Worm (Caenorhabditis elegans) whole organism, L1 larva: ENCODE measurements around the gene F09F9.2.

Source experiments
- C16A3.4 ChIP-seq: fragments of 150-350 bp; optimal IDR thresholded peaks from 2 replicates; lab custom pipeline; 2014; ENCODE audit warnings: missing biosample characterization, missing genetic modification characterization
- C34B4.2 ChIP-seq: sonication (generic microtip); optimal IDR thresholded peaks from 2 replicates; lab custom pipeline; 2017; ENCODE audit warnings: mild to moderate bottlenecking, missing genetic modification characterization, missing compliant biosample characterization
- F16B12.6 ChIP-seq: fragments of 150-350 bp; optimal IDR thresholded peaks from 2 replicates; lab custom pipeline; 2014; ENCODE audit warnings: missing biosample characterization, missing genetic modification characterization
- Y116A8C.19 ChIP-seq: sonication (generic microtip); optimal IDR thresholded peaks from 2 replicates; lab custom pipeline; 2016; ENCODE audit warnings: missing compliant biosample characterization, missing genetic modification characterization, borderline replicate concordance
- alr-1 ChIP-seq: fragments of 200-800 bp; sonication (Bioruptor generic); optimal IDR thresholded peaks from 2 replicates; lab custom pipeline; 2018; ENCODE audit warnings: borderline replicate concordance, mild to moderate bottlenecking, missing genetic modification characterization, missing compliant biosample characterization
- aly-2 ChIP-seq: fragments of 150-350 bp; optimal IDR thresholded peaks from 2 replicates; lab custom pipeline; 2014; ENCODE audit warnings: missing biosample characterization, missing genetic modification characterization
- ceh-82 ChIP-seq, 3 experiments: fragments of 150-350 bp in 1 of 3; sonication (generic microtip) in 2 of 3; optimal IDR thresholded peaks; 2 replicates each; lab custom pipeline; 2014 to 2017; ENCODE audit warnings: missing biosample characterization in 3 of 3, missing genetic modification characterization in 3 of 3
- ceh-88 ChIP-seq: fragments of 200-800 bp; sonication (Bioruptor generic); IDR thresholded peaks from 2 replicates; pipeline ENCODE4 v1.3.6; 2022; ENCODE audit warnings: missing genetic modification characterization, missing compliant biosample characterization
- ceh-90 ChIP-seq: sonication (generic microtip); optimal IDR thresholded peaks from 2 replicates; lab custom pipeline; 2016; ENCODE audit warnings: missing genetic modification characterization, missing compliant biosample characterization
- ces-1 ChIP-seq: fragments of 150-350 bp; optimal IDR thresholded peaks from 2 replicates; lab custom pipeline; 2014; ENCODE audit warnings: missing biosample characterization, missing genetic modification reagents, missing genetic modification characterization
- dpl-1 ChIP-seq, 3 experiments: fragments of 150-350 bp in 2 of 3; sonication (generic microtip) in 1 of 3; optimal IDR thresholded peaks; 2 replicates each; lab custom pipeline; 2014 to 2017; ENCODE audit warnings: missing biosample characterization in 3 of 3, missing genetic modification characterization in 3 of 3, missing genetic modification reagents in 3 of 3
- efl-1 ChIP-seq, 4 experiments: fragments of 150-350 bp; optimal IDR thresholded peaks in 3 of 4; peaks in 1 of 4; 1 replicate in 1 of 4; 2 replicates in 3 of 4; lab custom pipeline; 2014; ENCODE audit warnings: missing biosample characterization in 2 of 4, missing genetic modification characterization in 2 of 4, missing genetic modification reagents in 2 of 4
- egl-13 ChIP-seq: sonication (generic microtip); optimal IDR thresholded peaks from 2 replicates; lab custom pipeline; 2016; ENCODE audit warnings: missing genotype, missing genetic modification reagents, missing genetic modification characterization, missing compliant biosample characterization
- egl-27 ChIP-seq, 2 experiments: fragments of 150-350 bp in 1 of 2; sonication (generic microtip); optimal IDR thresholded peaks; 3 replicates each; lab custom pipeline; 2017 to 2018; ENCODE audit warnings: missing biosample characterization in 2 of 2, missing genetic modification characterization in 2 of 2, missing genetic modification reagents in 2 of 2
- elt-3 ChIP-seq, 6 experiments: fragments of 150-350 bp in 1 of 6; sonication (generic microtip); optimal IDR thresholded peaks; 2 replicates each; lab custom pipeline; 2017 to 2018; ENCODE audit warnings: missing biosample characterization in 6 of 6, missing genetic modification characterization in 6 of 6, inconsistent platforms in 1 of 6
- ets-5 ChIP-seq: fragments of 200-800 bp; sonication (Bioruptor generic); IDR thresholded peaks from 2 replicates; pipeline ENCODE4 v1.3.6; 2022; ENCODE audit warnings: missing genetic modification characterization, missing compliant biosample characterization
- fkh-4 ChIP-seq: sonication (generic microtip); optimal IDR thresholded peaks from 2 replicates; lab custom pipeline; 2016; ENCODE audit warnings: missing compliant biosample characterization, missing genetic modification characterization, borderline replicate concordance
- fkh-8 ChIP-seq: sonication (generic microtip); optimal IDR thresholded peaks from 2 replicates; lab custom pipeline; 2016; ENCODE audit warnings: mild to moderate bottlenecking, missing genetic modification characterization, missing compliant biosample characterization
- fos-1 ChIP-seq: fragments of 150-350 bp; optimal IDR thresholded peaks from 2 replicates; lab custom pipeline; 2014; ENCODE audit warnings: missing biosample characterization, missing genetic modification characterization
- hlh-4 ChIP-seq: sonication (generic microtip); optimal IDR thresholded peaks from 2 replicates; lab custom pipeline; 2016; ENCODE audit warnings: mild to moderate bottlenecking, missing genetic modification characterization, missing compliant biosample characterization
- irx-1 ChIP-seq: sonication (generic microtip); optimal IDR thresholded peaks from 2 replicates; lab custom pipeline; 2016; ENCODE audit warnings: missing genetic modification characterization, missing compliant biosample characterization
- isw-1 ChIP-seq: fragments of 200-800 bp; sonication (Bioruptor generic); IDR thresholded peaks from 2 replicates; pipeline ENCODE4 v1.3.6; 2022; ENCODE audit warnings: missing genetic modification characterization, missing compliant biosample characterization
- jun-1 ChIP-seq: fragments of 150-350 bp; optimal IDR thresholded peaks from 2 replicates; lab custom pipeline; 2014; ENCODE audit warnings: missing biosample characterization, missing genetic modification reagents, missing genetic modification characterization
- lin-14 ChIP-seq: fragments of 200-800 bp; sonication (Bioruptor generic); optimal IDR thresholded peaks from 2 replicates; lab custom pipeline; 2018; ENCODE audit warnings: mild to moderate bottlenecking, missing genetic modification characterization, moderate library complexity, missing compliant biosample characterization
- mdl-1 ChIP-seq, 2 experiments: fragments of 150-350 bp; optimal IDR thresholded peaks; 2 replicates each; lab custom pipeline; 2014 to 2017; ENCODE audit warnings: missing biosample characterization in 2 of 2, missing genetic modification characterization in 2 of 2, inconsistent platforms in 1 of 2
- nhr-11 ChIP-seq: fragments of 150-350 bp; optimal IDR thresholded peaks from 2 replicates; lab custom pipeline; 2014; ENCODE audit warnings: missing biosample characterization, missing genetic modification characterization
- nhr-12 ChIP-seq: sonication (generic microtip); optimal IDR thresholded peaks from 2 replicates; lab custom pipeline; 2017; ENCODE audit warnings: missing biosample characterization, missing genetic modification characterization
- nhr-19 ChIP-seq: fragments of 200-800 bp; sonication (Bioruptor generic); conservative IDR thresholded peaks from 2 replicates; pipeline ENCODE4 v1.3.6; 2022; ENCODE audit warnings: missing genetic modification characterization, missing compliant biosample characterization
- nhr-20 ChIP-seq: sonication (generic microtip); optimal IDR thresholded peaks from 2 replicates; lab custom pipeline; 2016; ENCODE audit warnings: mild to moderate bottlenecking, missing genetic modification characterization, missing compliant biosample characterization
- nhr-47 ChIP-seq: sonication (generic microtip); optimal IDR thresholded peaks from 2 replicates; lab custom pipeline; 2016; ENCODE audit warnings: mild to moderate bottlenecking, missing genetic modification characterization, moderate library complexity, missing compliant biosample characterization
- nhr-71 ChIP-seq: sonication (generic microtip); optimal IDR thresholded peaks from 2 replicates; lab custom pipeline; 2016; ENCODE audit warnings: mild to moderate bottlenecking, missing genetic modification characterization, moderate library complexity, missing compliant biosample characterization
- nhr-76 ChIP-seq: sonication (generic microtip); optimal IDR thresholded peaks from 2 replicates; lab custom pipeline; 2017; ENCODE audit warnings: missing biosample characterization, missing genetic modification characterization
- nhr-77 ChIP-seq: fragments of 150-350 bp; optimal IDR thresholded peaks from 2 replicates; lab custom pipeline; 2014; ENCODE audit warnings: missing biosample characterization, missing genetic modification characterization
- nhr-84 ChIP-seq: sonication (generic microtip); optimal IDR thresholded peaks from 2 replicates; lab custom pipeline; 2017; ENCODE audit warnings: missing biosample characterization, missing genetic modification characterization
- nhr-85 ChIP-seq: sonication (generic microtip); peaks from one replicate; lab custom pipeline; 2016; ENCODE audit warnings: missing genetic modification characterization, inconsistent platforms, missing compliant biosample characterization
- nhr-90 ChIP-seq: sonication (generic microtip); optimal IDR thresholded peaks from 2 replicates; lab custom pipeline; 2016; ENCODE audit warnings: mild to moderate bottlenecking, missing genetic modification characterization, missing compliant biosample characterization; ENCODE audit not compliant: poor library complexity
- pax-3 ChIP-seq: fragments of 200-800 bp; sonication (Bioruptor generic); optimal IDR thresholded peaks from 2 replicates; lab custom pipeline; 2018; ENCODE audit warnings: mild to moderate bottlenecking, missing genetic modification characterization, moderate library complexity, missing compliant biosample characterization
- pqm-1 ChIP-seq: sonication (generic microtip); optimal IDR thresholded peaks from 3 replicates; lab custom pipeline; 2017; ENCODE audit warnings: missing biosample characterization, missing genetic modification characterization
- rnt-1 ChIP-seq: sonication (generic microtip); optimal IDR thresholded peaks from 2 replicates; lab custom pipeline; 2016; ENCODE audit warnings: mild to moderate bottlenecking, missing genetic modification characterization, moderate library complexity, missing compliant biosample characterization
- skn-1 ChIP-seq: fragments of 150-350 bp; optimal IDR thresholded peaks from 2 replicates; lab custom pipeline; 2014; ENCODE audit warnings: missing biosample characterization, missing genetic modification characterization
- snu-23 ChIP-seq: sonication (generic microtip); optimal IDR thresholded peaks from 2 replicates; lab custom pipeline; 2016; ENCODE audit warnings: missing genetic modification characterization, missing compliant biosample characterization
- sptf-1 ChIP-seq: fragments of 150-350 bp; optimal IDR thresholded peaks from 2 replicates; lab custom pipeline; 2014; ENCODE audit warnings: missing biosample characterization, missing genetic modification characterization
- swsn-7 ChIP-seq: sonication (generic microtip); optimal IDR thresholded peaks from 2 replicates; lab custom pipeline; 2016; ENCODE audit warnings: missing genetic modification characterization, missing compliant biosample characterization
- unc-130 ChIP-seq: fragments of 150-350 bp; optimal IDR thresholded peaks from 2 replicates; lab custom pipeline; 2017; ENCODE audit warnings: missing biosample characterization, missing genetic modification characterization, inconsistent platforms
- unc-30 ChIP-seq: sonication (generic microtip); optimal IDR thresholded peaks from 2 replicates; lab custom pipeline; 2017; ENCODE audit warnings: missing biosample characterization, missing genetic modification characterization
- unc-62 ChIP-seq: fragments of 150-350 bp; optimal IDR thresholded peaks from 2 replicates; lab custom pipeline; 2014; ENCODE audit warnings: missing biosample characterization, missing genetic modification reagents, missing genetic modification characterization
- unc-86 ChIP-seq: sonication (generic microtip); optimal IDR thresholded peaks from 2 replicates; lab custom pipeline; 2016; ENCODE audit warnings: missing genetic modification characterization, missing compliant biosample characterization
- unc-98 ChIP-seq: fragments of 200-800 bp; sonication (Bioruptor generic); IDR thresholded peaks from 2 replicates; pipeline ENCODE4 v1.3.6; 2022; ENCODE audit warnings: missing genetic modification characterization, missing compliant biosample characterization
- vab-15 ChIP-seq: sonication (generic microtip); optimal IDR thresholded peaks from 2 replicates; lab custom pipeline; 2017; ENCODE audit warnings: missing genotype, mild to moderate bottlenecking, missing genetic modification characterization, missing compliant biosample characterization
- xbp-1 ChIP-seq: sonication (generic microtip); optimal IDR thresholded peaks from 2 replicates; lab custom pipeline; 2016; ENCODE audit warnings: missing genetic modification characterization, missing compliant biosample characterization
- zip-4 ChIP-seq: fragments of 200-800 bp; sonication (Bioruptor generic); optimal IDR thresholded peaks from 2 replicates; lab custom pipeline; 2018; ENCODE audit warnings: mild to moderate bottlenecking, missing genetic modification characterization, moderate library complexity, missing compliant biosample characterization
- ztf-4 ChIP-seq: fragments of 150-350 bp; optimal IDR thresholded peaks from 2 replicates; lab custom pipeline; 2014; ENCODE audit warnings: missing biosample characterization, missing genetic modification characterization

F09F9.2 gene

DNA sequence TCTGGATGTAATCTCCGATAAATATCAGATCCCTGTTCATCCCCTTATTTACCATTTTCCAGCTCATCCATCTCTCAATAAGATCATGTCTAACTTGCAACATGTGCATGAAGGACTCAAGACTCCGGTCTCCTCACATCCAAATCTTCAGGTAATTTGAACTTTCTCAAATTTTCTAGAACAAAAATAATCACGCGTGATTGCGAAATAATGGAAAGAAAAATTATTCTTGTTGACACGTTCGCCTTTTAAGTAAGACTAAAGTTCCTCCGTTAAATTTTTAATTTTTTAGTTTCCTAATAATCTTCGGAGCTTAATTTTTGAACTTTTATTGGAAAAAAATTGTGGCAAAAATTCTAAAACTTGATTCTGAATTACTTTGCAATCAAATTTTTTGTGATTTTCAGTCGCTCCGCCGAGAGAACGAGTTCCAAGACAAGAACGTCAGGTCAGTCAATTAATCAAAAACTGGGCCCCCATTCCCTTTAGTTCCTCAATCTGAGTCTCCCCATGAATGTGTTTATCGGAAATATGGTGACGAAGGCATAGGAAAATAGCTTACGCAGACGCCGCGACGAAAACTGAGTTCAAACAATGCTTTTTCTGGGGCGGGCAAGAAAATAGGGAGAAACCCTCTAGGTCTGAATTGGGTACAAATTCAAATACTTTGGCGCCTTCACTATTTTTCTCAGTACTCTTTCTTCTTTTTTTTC is 26.4 kb upstream of the F09F9.2 start:
- TF ChIP-seq nhr-77 (tag; lab: Kevin White, UChicago) (peak; percentile 14), xbp-1 (tag; lab: Kevin White, UChicago) (peak; percentile 9), efl-1 (optimal IDR thresholded peaks at IDR 0.05; lab: Kevin White, UChicago) (no peak), efl-1 (GFP tag; optimal IDR thresholded peaks at IDR 0.05 in 1 of 2; lab: Kevin White, UChicago) (peak in 1 of 2 experiments; percentile 82), nhr-90 (tag; lab: Kevin White, UChicago) (no peak), ztf-4 (tag; lab: Kevin White, UChicago) (peak; percentile 60), unc-30 (no peak), nhr-47 (peak; percentile 29), irx-1 (tag; lab: Kevin White, UChicago) (no peak), ces-1 (GFP tag; lab: Kevin White, UChicago) (no peak), unc-130 (tag; lab: Kevin White, UChicago) (no peak), hlh-4 (tag; lab: Kevin White, UChicago) (no peak), ceh-82 (tag; optimal IDR thresholded peaks at IDR 0.05; lab: Kevin White, UChicago) (peak in 1 of 3 experiments; percentile 24), ceh-90 (no peak), lin-14 (GFP tag; lab: Kevin White, UChicago) (peak; percentile 82), snu-23 (GFP tag; lab: Kevin White, UChicago) (peak; percentile 36), alr-1 (no peak), unc-98 (GFP tag; lab: Robert Waterston, UW) (no peak), nhr-71 (tag; lab: Kevin White, UChicago) (peak; percentile 64), nhr-84 (tag; lab: Kevin White, UChicago) (no peak), mdl-1 (tag; optimal IDR thresholded peaks at IDR 0.05; lab: Kevin White, UChicago) (no peak), elt-3 (tag; optimal IDR thresholded peaks at IDR 0.05; lab: Kevin White, UChicago) (no peak), F16B12.6 (tag; lab: Kevin White, UChicago) (no peak), fkh-4 (tag; lab: Kevin White, UChicago) (no peak), skn-1 (tag; lab: Kevin White, UChicago) (peak; percentile 47), nhr-76 (tag; lab: Kevin White, UChicago) (no peak), zip-4 (GFP tag; lab: Kevin White, UChicago) (peak; percentile 8), ceh-88 (GFP tag; lab: Robert Waterston, UW) (no peak), nhr-12 (tag; lab: Kevin White, UChicago) (no peak), swsn-7 (peak; percentile 40), isw-1 (no peak), fkh-8 (peak; percentile 66), C16A3.4 (tag; lab: Kevin White, UChicago) (no peak), aly-2 (tag; lab: Kevin White, UChicago) (no peak), unc-62 (GFP tag; lab: Kevin White, UChicago) (no peak), unc-86 (tag; lab: Kevin White, UChicago) (no peak), vab-15 (tag; lab: Kevin White, UChicago) (no peak), nhr-85 (tag; lab: Kevin White, UChicago) (peak; percentile 67), egl-27 (tag; optimal IDR thresholded peaks at IDR 0.05; lab: Kevin White, UChicago) (peak in 1 of 2 experiments; percentile 28), ets-5 (GFP tag; lab: Robert Waterston, UW) (no peak), jun-1 (tag; lab: Kevin White, UChicago) (peak; percentile 9), egl-13 (no peak), Y116A8C.19 (tag; lab: Kevin White, UChicago) (no peak), dpl-1 (GFP tag; optimal IDR thresholded peaks at IDR 0.05; lab: Kevin White, UChicago) (no peak), C34B4.2 (tag; lab: Kevin White, UChicago) (no peak), pax-3 (tag; lab: Kevin White, UChicago) (no peak), nhr-20 (tag; lab: Kevin White, UChicago) (peak; percentile 47), sptf-1 (no peak), pqm-1 (tag; lab: Kevin White, UChicago) (no peak), rnt-1 (tag; lab: Kevin White, UChicago) (peak; percentile 19), nhr-19 (peak; percentile 29; the same call in 1 of the 2 replicates), fos-1 (tag; lab: Kevin White, UChicago) (no peak), nhr-11 (tag; lab: Kevin White, UChicago) (peak; percentile 10)
